Fruit fly (Drosophila melanogaster) whole organism, embryonic: ENCODE data around the gene CG31872.

Experiments used
- Atf-2 ChIP-seq: fragments of 200-800 bp; sonication (Bioruptor generic); optimal IDR thresholded peaks from 2 replicates; lab custom pipeline; 2016; ENCODE audit warnings: missing biosample characterization, missing genetic modification characterization
- CG15696 ChIP-seq: fragments of 200-800 bp; sonication (Bioruptor generic); optimal IDR thresholded peaks from 2 replicates; lab custom pipeline; 2019; ENCODE audit warnings: missing biosample characterization, mild to moderate bottlenecking, missing genetic modification characterization, moderate library complexity
- CG16815 ChIP-seq: fragments of 200-800 bp; sonication (Bioruptor generic); optimal IDR thresholded peaks from 3 replicates; lab custom pipeline; 2017; ENCODE audit warnings: missing biosample characterization, mild to moderate bottlenecking, missing genetic modification characterization
- CG1792 ChIP-seq: fragments of 200-800 bp; sonication (Bioruptor generic); optimal IDR thresholded peaks from 2 replicates; lab custom pipeline; 2016; ENCODE audit warnings: missing biosample characterization, missing genetic modification characterization
- CG18599 ChIP-seq: fragments of 200-800 bp; sonication (Bioruptor generic); optimal IDR thresholded peaks from 3 replicates; lab custom pipeline; 2017; ENCODE audit warnings: missing biosample characterization, missing genetic modification characterization, mild to moderate bottlenecking, moderate library complexity, missing genetic modification reagents
- CG18619 ChIP-seq: fragments of 200-800 bp; sonication (Bioruptor generic); optimal IDR thresholded peaks from 3 replicates; lab custom pipeline; 2017; ENCODE audit warnings: missing biosample characterization, mild to moderate bottlenecking, missing genetic modification characterization
- CG2712 ChIP-seq: fragments of 200-800 bp; optimal IDR thresholded peaks from 3 replicates; lab custom pipeline; 2019; ENCODE audit warnings: missing biosample characterization, mild to moderate bottlenecking, missing genetic modification characterization, moderate library complexity
- CG31441 ChIP-seq: fragments of 200-800 bp; sonication (Bioruptor generic); IDR thresholded peaks from 2 replicates; pipeline ENCODE4 v1.3.6; 2022; ENCODE audit warnings: missing biosample characterization, missing genetic modification characterization
- CG33557 ChIP-seq: fragments of 200-800 bp; sonication (Bioruptor generic); optimal IDR thresholded peaks from 2 replicates; lab custom pipeline; 2019; ENCODE audit warnings: missing biosample characterization, mild to moderate bottlenecking, missing genetic modification characterization, moderate library complexity
- CG5180 ChIP-seq: fragments of 200-800 bp; sonication (Bioruptor generic); optimal IDR thresholded peaks from 3 replicates; lab custom pipeline; 2017; ENCODE audit warnings: missing biosample characterization, missing genetic modification characterization, mild to moderate bottlenecking, moderate library complexity, missing genetic modification reagents
- CG6254 ChIP-seq: fragments of 200-800 bp; sonication (Bioruptor generic); optimal IDR thresholded peaks from 3 replicates; lab custom pipeline; 2017; ENCODE audit warnings: mild to moderate bottlenecking, missing biosample characterization, missing genetic modification reagents, missing genetic modification characterization
- CG6683 ChIP-seq: fragments of 200-800 bp; sonication (Bioruptor generic); optimal IDR thresholded peaks from 2 replicates; lab custom pipeline; 2017; ENCODE audit warnings: missing biosample characterization, mild to moderate bottlenecking, missing genetic modification characterization, missing genetic modification reagents
- CG7357 ChIP-seq: fragments of 200-800 bp; sonication (Bioruptor generic); IDR thresholded peaks from 3 replicates; pipeline ENCODE4 v1.3.6; 2022; ENCODE audit warnings: missing biosample characterization, missing genetic modification characterization
- Deaf1 ChIP-seq: fragments of 200-800 bp; optimal IDR thresholded peaks from 3 replicates; lab custom pipeline; 2019; ENCODE audit warnings: missing biosample characterization, mild to moderate bottlenecking, missing genetic modification characterization, moderate library complexity
- Dfd ChIP-seq, 2 experiments: fragments of >200 bp; optimal IDR thresholded peaks; 2 replicates each; lab custom pipeline; 2017; ENCODE audit warnings: missing biosample characterization in 2 of 2, missing genetic modification characterization in 2 of 2
- Doc3 ChIP-seq: fragments of 200-800 bp; sonication (Bioruptor generic); IDR thresholded peaks from 3 replicates; pipeline ENCODE4 v1.3.6; 2022; ENCODE audit warnings: missing biosample characterization, missing genetic modification characterization; ENCODE audit not compliant: partially characterized antibody
- Hand ChIP-seq: fragments of 200-800 bp; sonication (Bioruptor generic); optimal IDR thresholded peaks from 2 replicates; lab custom pipeline; 2017; ENCODE audit warnings: mild to moderate bottlenecking, missing biosample characterization, missing genetic modification reagents, missing genetic modification characterization
- HmgD ChIP-seq: fragments of 200-800 bp; sonication (Bioruptor generic); optimal IDR thresholded peaks from 3 replicates; lab custom pipeline; 2016; ENCODE audit warnings: missing biosample characterization, missing genetic modification characterization
- Hr51 ChIP-seq, 2 experiments: fragments of 200-800 bp; sonication (Bioruptor generic); optimal IDR thresholded peaks; 2 replicates in 1 of 2; 3 replicates in 1 of 2; lab custom pipeline; 2016 to 2018; ENCODE audit warnings: missing biosample characterization in 2 of 2, missing genetic modification characterization in 2 of 2, mild to moderate bottlenecking in 1 of 2, moderate library complexity in 1 of 2
- MBD-R2 ChIP-seq: fragments of 200-800 bp; sonication (Bioruptor generic); IDR thresholded peaks from 2 replicates; pipeline ENCODE4 v1.3.6; 2022; ENCODE audit warnings: missing biosample characterization, missing genetic modification characterization
- Max ChIP-seq: fragments of 200-800 bp; sonication (Bioruptor generic); optimal IDR thresholded peaks from 2 replicates; lab custom pipeline; 2016; ENCODE audit warnings: missing biosample characterization, mild to moderate bottlenecking, missing genetic modification characterization
- Scr ChIP-seq: fragments of 200-800 bp; sonication (Bioruptor generic); IDR thresholded peaks from 2 replicates; pipeline ENCODE4 v1.3.6; 2022; ENCODE audit warnings: missing biosample characterization, missing genetic modification characterization; ENCODE audit not compliant: partially characterized antibody
- Trl ChIP-seq, 3 experiments: fragments of >200 bp in 2 of 3; fragments of 200-800 bp in 1 of 3; sonication (Bioruptor generic) in 1 of 3; optimal IDR thresholded peaks; 2 replicates in 1 of 3; 3 replicates in 2 of 3; lab custom pipeline; 2016 to 2017; ENCODE audit warnings: missing biosample characterization in 1 of 3, missing genetic modification characterization in 1 of 3
- al ChIP-seq: fragments of 200-800 bp; sonication (Bioruptor generic); IDR thresholded peaks from 2 replicates; pipeline ENCODE4 v1.3.6; 2022; ENCODE audit warnings: missing biosample characterization, missing genetic modification characterization
- bcd ChIP-seq: fragments of 200-800 bp; sonication (Bioruptor generic); optimal IDR thresholded peaks from 2 replicates; lab custom pipeline; 2017; ENCODE audit warnings: missing biosample characterization, mild to moderate bottlenecking, missing genetic modification characterization
- corto ChIP-seq: fragments of 200-800 bp; sonication (Bioruptor generic); optimal IDR thresholded peaks from 2 replicates; lab custom pipeline; 2016; ENCODE audit warnings: missing biosample characterization, mild to moderate bottlenecking, missing genetic modification characterization, moderate library complexity
- crc ChIP-seq: fragments of 200-800 bp; sonication (Bioruptor generic); optimal IDR thresholded peaks from 2 replicates; lab custom pipeline; 2016; ENCODE audit warnings: missing biosample characterization, missing genetic modification characterization
- dimm ChIP-seq: fragments of 200-800 bp; sonication (Bioruptor generic); IDR thresholded peaks from 2 replicates; pipeline ENCODE4 v1.3.6; 2022; ENCODE audit warnings: missing biosample characterization, missing genetic modification characterization
- dysf ChIP-seq: fragments of 200-800 bp; sonication (Bioruptor generic); IDR thresholded peaks from 3 replicates; pipeline ENCODE4 v1.3.6; 2022; ENCODE audit warnings: missing biosample characterization, missing genetic modification characterization
- en ChIP-seq: fragments of 200-800 bp; sonication (Bioruptor generic); optimal IDR thresholded peaks from 2 replicates; lab custom pipeline; 2016; ENCODE audit warnings: missing biosample characterization, missing genetic modification characterization
- exex ChIP-seq: fragments of 200-800 bp; sonication (Bioruptor generic); optimal IDR thresholded peaks from 4 replicates; lab custom pipeline; 2018; ENCODE audit warnings: missing biosample characterization, mild to moderate bottlenecking, missing genetic modification characterization, moderate library complexity
- fd102C ChIP-seq: fragments of 200-800 bp; sonication (Bioruptor generic); optimal IDR thresholded peaks from 2 replicates; lab custom pipeline; 2018; ENCODE audit warnings: missing biosample characterization, mild to moderate bottlenecking, missing genetic modification characterization, moderate library complexity
- gcm ChIP-seq: fragments of 200-800 bp; sonication (Bioruptor generic); optimal IDR thresholded peaks from 2 replicates; lab custom pipeline; 2019; ENCODE audit warnings: missing biosample characterization, mild to moderate bottlenecking, missing genetic modification characterization, moderate library complexity
- gfzf ChIP-seq: fragments of 200-800 bp; sonication (Bioruptor generic); optimal IDR thresholded peaks from 2 replicates; lab custom pipeline; 2016; ENCODE audit warnings: missing biosample characterization, mild to moderate bottlenecking, missing genetic modification characterization, moderate library complexity
- gt ChIP-seq: fragments of 200-800 bp; sonication (Bioruptor generic); IDR thresholded peaks from 2 replicates; pipeline ENCODE4 v1.3.6; 2022; ENCODE audit warnings: missing biosample characterization, missing genetic modification characterization
- ham ChIP-seq: fragments of 200-800 bp; sonication (Bioruptor generic); IDR thresholded peaks from 2 replicates; pipeline ENCODE4 v1.3.6; 2022; ENCODE audit warnings: missing biosample characterization, missing genetic modification characterization
- insv ChIP-seq, 2 experiments: fragments of 200-800 bp; sonication (Bioruptor generic); optimal IDR thresholded peaks; 3 replicates each; lab custom pipeline; 2016 to 2018; ENCODE audit warnings: missing biosample characterization in 2 of 2, missing genetic modification characterization in 2 of 2
- kay ChIP-seq: fragments of 200-800 bp; sonication (Bioruptor generic); optimal IDR thresholded peaks from 2 replicates; lab custom pipeline; 2016; ENCODE audit warnings: missing biosample characterization, missing genetic modification characterization
- ken ChIP-seq: fragments of 200-800 bp; sonication (Bioruptor generic); IDR thresholded peaks from 3 replicates; pipeline ENCODE4 v1.3.6; 2022; ENCODE audit warnings: missing biosample characterization, missing genetic modification characterization
- klu ChIP-seq: fragments of 200-800 bp; sonication (Bioruptor generic); IDR thresholded peaks from 2 replicates; pipeline ENCODE4 v1.3.6; 2022; ENCODE audit warnings: missing biosample characterization, missing genetic modification characterization
- mam ChIP-seq: fragments of 200-800 bp; sonication (Bioruptor generic); optimal IDR thresholded peaks from 3 replicates; lab custom pipeline; 2016; ENCODE audit warnings: missing biosample characterization, missing genetic modification characterization
- pb ChIP-seq: fragments of 200-800 bp; sonication (Bioruptor generic); optimal IDR thresholded peaks from 3 replicates; lab custom pipeline; 2016; ENCODE audit warnings: missing biosample characterization, missing genetic modification characterization
- pita ChIP-seq: fragments of 200-800 bp; sonication (Bioruptor generic); optimal IDR thresholded peaks from 2 replicates; lab custom pipeline; 2017; ENCODE audit warnings: missing biosample characterization, mild to moderate bottlenecking, missing genetic modification characterization
- scrt ChIP-seq: fragments of 200-800 bp; sonication (Bioruptor generic); optimal IDR thresholded peaks from 2 replicates; lab custom pipeline; 2018; ENCODE audit warnings: missing biosample characterization, mild to moderate bottlenecking, missing genetic modification characterization, moderate library complexity
- sens ChIP-seq: fragments of 200-800 bp; sonication (Bioruptor generic); peaks from one replicate; lab custom pipeline; 2016; ENCODE audit warnings: missing biosample characterization, missing genetic modification characterization
- tll ChIP-seq, 2 experiments: fragments of 200-800 bp in 1 of 2; fragments of >200 bp in 1 of 2; sonication (Bioruptor generic) in 1 of 2; optimal IDR thresholded peaks; 2 replicates each; lab custom pipeline; 2017 to 2019; ENCODE audit warnings: missing biosample characterization in 2 of 2, missing genetic modification characterization in 2 of 2, mild to moderate bottlenecking in 1 of 2, moderate library complexity in 1 of 2
- ttk ChIP-seq: fragments of 200-800 bp; sonication (Bioruptor generic); IDR thresholded peaks from 2 replicates; pipeline ENCODE4 v2.1.2; 2022; ENCODE audit warnings: missing biosample characterization, missing genetic modification characterization
- tup ChIP-seq: fragments of 200-800 bp; sonication (Bioruptor generic); optimal IDR thresholded peaks from 2 replicates; lab custom pipeline; 2016; ENCODE audit warnings: missing biosample characterization, mild to moderate bottlenecking, missing genetic modification characterization, moderate library complexity
- zf30C ChIP-seq: fragments of 200-800 bp; sonication (Bioruptor generic); optimal IDR thresholded peaks from 3 replicates; lab custom pipeline; 2018; ENCODE audit warnings: missing biosample characterization, mild to moderate bottlenecking, missing genetic modification characterization

The CG31872 gene

dm6 chr2L:10677715-10678088, 38.0 kb downstream of the CG31872 start (continued):
- TF ChIP-seq HmgD (GFP tag; lab: Kevin White, UChicago) (no peak), fd102C (GFP tag; lab: Kevin White, UChicago) (no peak), CG15696 (tag; lab: Kevin White, UChicago) (no peak), ken (GFP tag; lab: Robert Waterston, UW) (0 out of 3 replicates have a peak, but pooled peaks have one; percentile 33), mam (no peak), Scr (GFP tag; lab: Robert Waterston, UW) (no peak), scrt (GFP tag; lab: Kevin White, UChicago) (no peak), CG33557 (GFP tag; lab: Kevin White, UChicago) (no peak), tll (GFP tag; optimal IDR thresholded peaks at IDR 0.05; lab: Kevin White, UChicago) (no peak), CG16815 (GFP tag; lab: Kevin White, UChicago) (no peak), pita (GFP tag; lab: Kevin White, UChicago) (no peak), ttk (GFP tag; lab: Robert Waterston, UW) (no peak), Dfd (GFP tag; optimal IDR thresholded peaks at IDR 0.05; lab: Kevin White, UChicago) (no peak), gt (GFP tag; lab: Robert Waterston, UW) (no peak), CG6254 (GFP tag; lab: Kevin White, UChicago) (no peak), Max (GFP tag; lab: Kevin White, UChicago) (no peak), CG18619 (GFP tag; lab: Kevin White, UChicago) (no peak), zf30C (GFP tag; lab: Kevin White, UChicago) (no peak), Trl (optimal IDR thresholded peaks at IDR 0.05; lab: Kevin White, UChicago) (peak in 1 of 2 experiments; percentile 7), Trl (GFP tag; optimal IDR thresholded peaks at IDR 0.05; lab: Kevin White, UChicago) (no peak), Hr51 (GFP tag; optimal IDR thresholded peaks at IDR 0.05; lab: Kevin White, UChicago) (no peak), CG5180 (peak; percentile 47), klu (GFP tag; lab: Robert Waterston, UW) (no peak), CG7357 (no peak), crc (GFP tag; lab: Kevin White, UChicago) (no peak)

DNA sequence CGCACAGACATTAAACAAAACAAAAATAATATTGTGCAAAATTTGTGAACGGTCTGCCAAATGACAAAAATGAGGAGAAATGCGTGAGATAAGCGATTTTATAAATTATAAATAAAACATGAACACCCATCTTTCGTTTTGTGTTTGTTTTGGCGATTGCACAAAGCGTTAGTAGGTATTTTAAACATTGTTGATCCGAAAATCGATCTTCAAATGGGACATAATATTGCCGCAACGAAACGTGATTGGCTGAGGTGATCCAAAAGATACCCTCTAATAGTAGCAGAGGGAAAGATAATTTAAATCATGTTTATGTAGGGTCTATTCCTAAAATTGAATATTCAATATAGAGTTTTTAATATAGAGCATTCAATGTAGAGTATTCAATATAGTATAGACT, 39.8 kb downstream of the CG31872 start:
- no peak for TF ChIP-seq Scr (GFP tag; lab: Robert Waterston, UW)
- no peak for TF ChIP-seq sens (GFP tag; lab: Kevin White, UChicago)
- TF ChIP-seq corto (GFP tag; lab: Kevin White, UChicago) = no peak
- TF ChIP-seq Doc3 (GFP tag; lab: Robert Waterston, UW) = no peak
- TF ChIP-seq kay (GFP tag; lab: Kevin White, UChicago) = peak; percentile 6
- no peak for TF ChIP-seq tll (GFP tag; optimal IDR thresholded peaks at IDR 0.05; lab: Kevin White, UChicago)
- TF ChIP-seq CG6683 (GFP tag; lab: Kevin White, UChicago) = no peak
- no peak for TF ChIP-seq bcd (GFP tag; lab: Kevin White, UChicago)
- no peak for TF ChIP-seq ham
- TF ChIP-seq en = no peak
- TF ChIP-seq dimm (GFP tag; lab: Robert Waterston, UW) = no peak
- no peak for TF ChIP-seq Deaf1 (tag; lab: Kevin White, UChicago)
- TF ChIP-seq CG1792 (GFP tag; lab: Kevin White, UChicago) = no peak
- TF ChIP-seq tup (GFP tag; lab: Kevin White, UChicago) = no peak
- no peak for TF ChIP-seq Hand (GFP tag; lab: Kevin White, UChicago)
- no peak for TF ChIP-seq CG2712 (tag; lab: Kevin White, UChicago)
- no peak for TF ChIP-seq Max (GFP tag; lab: Kevin White, UChicago)
- TF ChIP-seq Atf-2 (GFP tag; lab: Kevin White, UChicago) = no peak
- TF ChIP-seq dysf (GFP tag; lab: Robert Waterston, UW) = no peak
- no peak for TF ChIP-seq gcm
- no peak for TF ChIP-seq insv (GFP tag; optimal IDR thresholded peaks at IDR 0.05; lab: Kevin White, UChicago)
- no peak for TF ChIP-seq gfzf (GFP tag; lab: Kevin White, UChicago)
- TF ChIP-seq al (GFP tag; lab: Robert Waterston, UW) = 0 out of 2 replicates have a peak, but pooled peaks have one; percentile 15
- no peak for TF ChIP-seq CG31441 (GFP tag; lab: Robert Waterston, UW)
- no peak for TF ChIP-seq pb (GFP tag; lab: Kevin White, UChicago)
- TF ChIP-seq CG18599 (GFP tag; lab: Kevin White, UChicago) = no peak
- no peak for TF ChIP-seq MBD-R2
- TF ChIP-seq exex (tag; lab: Kevin White, UChicago) = no peak
